Worm (Caenorhabditis elegans) whole organism, L4 larva: ENCODE data around the gene srab-23.

ENCODE experiments used
- dve-1 ChIP-seq: sonication (generic microtip); optimal IDR thresholded peaks from 2 replicates; lab custom pipeline; 2017; ENCODE audit warnings: antibody characterized with exemption, mild to moderate bottlenecking, missing genetic modification characterization, missing compliant biosample characterization; ENCODE audit not compliant: insufficient read depth
- hlh-11 ChIP-seq: fragments of 200-800 bp; sonication (Bioruptor generic); optimal IDR thresholded peaks from 2 replicates; lab custom pipeline; 2018; ENCODE audit warnings: mild to moderate bottlenecking, missing genetic modification characterization, missing compliant biosample characterization
- unc-62 ChIP-seq, 3 experiments: fragments of 150-350 bp in 1 of 3; sonication (generic microtip); optimal IDR thresholded peaks in 2 of 3; peaks in 1 of 3; 1 replicate in 1 of 3; 2 replicates in 2 of 3; lab custom pipeline; 2014 to 2017; ENCODE audit warnings: missing biosample characterization in 3 of 3, missing genetic modification characterization in 3 of 3, missing genetic modification reagents in 3 of 3, missing genotype in 1 of 3

ce11 chrV:2050136-2050535, 14.7 kb upstream of the srab-23 start, which contains the start of gene comt-4:
- TF ChIP-seq hlh-11 (tag; lab: Kevin White, UChicago) (no peak), unc-62 (GFP tag; optimal IDR thresholded peaks at IDR 0.05 in 1 of 2; lab: Kevin White, UChicago) (peak in 1 of 2 experiments; percentile 42), unc-62 (tag; optimal IDR thresholded peaks at IDR 0.05; lab: Kevin White, UChicago) (no peak), dve-1 (tag; lab: Kevin White, UChicago) (no peak)
